Fruit fly (Drosophila melanogaster) whole organism, embryonic: Measurements from ENCODE around the gene Atu.
A peak's percentile ranks its signal among the peaks of the same experiment; 100 is the strongest.

Source experiments
- ATbp ChIP-seq: fragments of 200-800 bp; sonication (Bioruptor generic); optimal IDR thresholded peaks from 2 replicates; lab custom pipeline; 2017; ENCODE audit warnings: missing biosample characterization, mild to moderate bottlenecking, missing genetic modification characterization, missing genetic modification reagents
- Awh ChIP-seq: fragments of 200-800 bp; sonication (Bioruptor generic); IDR thresholded peaks from 2 replicates; pipeline ENCODE4, ENCODE4 v1.3.6; 2022; ENCODE audit warnings: missing biosample characterization, missing genetic modification characterization
- B-H2 ChIP-seq: fragments of 200-800 bp; sonication (Bioruptor generic); optimal IDR thresholded peaks from 2 replicates; lab custom pipeline; 2018; ENCODE audit warnings: missing biosample characterization, mild to moderate bottlenecking, missing genetic modification characterization
- CG10321 ChIP-seq: fragments of 200-800 bp; sonication (Bioruptor generic); IDR thresholded peaks from 2 replicates; pipeline ENCODE4 v1.3.6; 2022; ENCODE audit warnings: missing biosample characterization, missing genetic modification characterization
- CG13123 ChIP-seq: fragments of 200-800 bp; sonication (Bioruptor generic); optimal IDR thresholded peaks from 2 replicates; lab custom pipeline; 2016; ENCODE audit warnings: missing biosample characterization, missing genetic modification characterization
- CG13775 ChIP-seq: fragments of 200-800 bp; sonication (Bioruptor generic); optimal IDR thresholded peaks from 3 replicates; lab custom pipeline; 2017; ENCODE audit warnings: missing biosample characterization, mild to moderate bottlenecking, missing genetic modification characterization
- CG14860 ChIP-seq: fragments of 200-800 bp; sonication (Bioruptor generic); IDR thresholded peaks from 3 replicates; pipeline ENCODE4 v1.3.6; 2022; ENCODE audit warnings: missing biosample characterization, missing genetic modification characterization; ENCODE audit not compliant: partially characterized antibody
- CG14965 ChIP-seq: fragments of 200-800 bp; sonication (Bioruptor generic); optimal IDR thresholded peaks from 2 replicates; lab custom pipeline; 2016; ENCODE audit warnings: missing biosample characterization, missing genetic modification characterization, borderline replicate concordance
- CG1647 ChIP-seq: fragments of 200-800 bp; sonication (Bioruptor generic); optimal IDR thresholded peaks from 3 replicates; lab custom pipeline; 2016; ENCODE audit warnings: missing biosample characterization, missing genetic modification characterization
- CG18011 ChIP-seq: fragments of 200-800 bp; sonication (Bioruptor generic); optimal IDR thresholded peaks from 2 replicates; lab custom pipeline; 2017; ENCODE audit warnings: missing biosample characterization, missing genetic modification characterization, mild to moderate bottlenecking, moderate library complexity, missing genotype
- CG18764 ChIP-seq: fragments of 200-800 bp; sonication (Bioruptor generic); optimal IDR thresholded peaks from 3 replicates; lab custom pipeline; 2016; ENCODE audit warnings: missing biosample characterization, missing genetic modification characterization
- CG2199 ChIP-seq: fragments of 200-800 bp; sonication (Bioruptor generic); IDR thresholded peaks from 3 replicates; pipeline ENCODE4 v1.3.6; 2022; ENCODE audit warnings: missing biosample characterization, missing genetic modification characterization
- CG2712 ChIP-seq: fragments of 200-800 bp; optimal IDR thresholded peaks from 3 replicates; lab custom pipeline; 2019; ENCODE audit warnings: missing biosample characterization, mild to moderate bottlenecking, missing genetic modification characterization, moderate library complexity
- CG30431 ChIP-seq: fragments of 200-800 bp; sonication (Bioruptor generic); optimal IDR thresholded peaks from 2 replicates; lab custom pipeline; 2017; ENCODE audit warnings: missing biosample characterization, missing genetic modification characterization
- CG32767 ChIP-seq: fragments of 200-800 bp; sonication (Bioruptor generic); IDR thresholded peaks from 2 replicates; pipeline ENCODE4 v1.3.6; 2022; ENCODE audit warnings: missing biosample characterization, missing genetic modification characterization
- CG33557 ChIP-seq: fragments of 200-800 bp; sonication (Bioruptor generic); optimal IDR thresholded peaks from 2 replicates; lab custom pipeline; 2019; ENCODE audit warnings: missing biosample characterization, mild to moderate bottlenecking, missing genetic modification characterization, moderate library complexity
- CG6654 ChIP-seq: fragments of 200-800 bp; sonication (Bioruptor generic); optimal IDR thresholded peaks from 2 replicates; lab custom pipeline; 2017; ENCODE audit warnings: missing biosample characterization, mild to moderate bottlenecking, missing genetic modification characterization
- CG8359 ChIP-seq: fragments of 200-800 bp; sonication (Bioruptor generic); optimal IDR thresholded peaks from 2 replicates; lab custom pipeline; 2017; ENCODE audit warnings: missing biosample characterization, mild to moderate bottlenecking, missing genetic modification characterization, borderline replicate concordance
- CG9215 ChIP-seq: fragments of 200-800 bp; sonication (Bioruptor generic); IDR thresholded peaks from 2 replicates; pipeline ENCODE4 v1.3.6; 2022; ENCODE audit warnings: missing biosample characterization, missing genetic modification characterization
- CG9437 ChIP-seq: fragments of 200-800 bp; sonication (Bioruptor generic); optimal IDR thresholded peaks from 2 replicates; lab custom pipeline; 2018; ENCODE audit warnings: missing biosample characterization, mild to moderate bottlenecking, missing genetic modification characterization
- CG9817 ChIP-seq: fragments of 200-800 bp; sonication (Bioruptor generic); optimal IDR thresholded peaks from 2 replicates; lab custom pipeline; 2018; ENCODE audit warnings: missing biosample characterization, mild to moderate bottlenecking, missing genetic modification characterization, moderate library complexity
- CG9876 ChIP-seq: fragments of 200-800 bp; sonication (Bioruptor generic); optimal IDR thresholded peaks from 2 replicates; lab custom pipeline; 2016; ENCODE audit warnings: missing biosample characterization, missing genetic modification characterization
- CG9932 ChIP-seq: fragments of 200-800 bp; sonication (Bioruptor generic); IDR thresholded peaks from 2 replicates; pipeline ENCODE4 v1.3.6; 2022; ENCODE audit warnings: missing biosample characterization, missing genetic modification characterization
- CkIIα-i1 ChIP-seq: fragments of 200-800 bp; sonication (Bioruptor generic); IDR thresholded peaks from 2 replicates; pipeline ENCODE4 v1.3.6; 2022; ENCODE audit warnings: missing biosample characterization, missing genetic modification characterization
- D ChIP-seq, 2 experiments: fragments of 200-800 bp in 1 of 2; fragments of >200 bp in 1 of 2; sonication (Bioruptor generic) in 1 of 2; optimal IDR thresholded peaks; 2 replicates in 1 of 2; 3 replicates in 1 of 2; lab custom pipeline; 2017; ENCODE audit warnings: mild to moderate bottlenecking in 1 of 2, missing biosample characterization in 1 of 2, missing genetic modification characterization in 1 of 2, missing genetic modification reagents in 1 of 2
- E2f2 ChIP-seq: fragments of 200-800 bp; sonication (Bioruptor generic); IDR thresholded peaks from 2 replicates; pipeline ENCODE4 v1.3.6; 2022; ENCODE audit warnings: missing biosample characterization, missing genetic modification characterization
- Eip74EF ChIP-seq, 2 experiments: fragments of 200-800 bp in 1 of 2; fragments of >200 bp in 1 of 2; sonication (Bioruptor generic) in 1 of 2; optimal IDR thresholded peaks; 2 replicates each; lab custom pipeline; 2017 to 2019; ENCODE audit warnings: missing biosample characterization in 2 of 2, missing genetic modification characterization in 2 of 2, mild to moderate bottlenecking in 1 of 2, moderate library complexity in 1 of 2
- Oli ChIP-seq: fragments of 200-800 bp; sonication (Bioruptor generic); optimal IDR thresholded peaks from 2 replicates; lab custom pipeline; 2018; ENCODE audit warnings: missing biosample characterization, mild to moderate bottlenecking, missing genetic modification characterization, moderate library complexity
- Six4 ChIP-seq: fragments of 200-800 bp; sonication (Bioruptor generic); optimal IDR thresholded peaks from 2 replicates; lab custom pipeline; 2016; ENCODE audit warnings: missing biosample characterization, missing genetic modification characterization
- Sox100B ChIP-seq: fragments of 200-800 bp; sonication (Bioruptor generic); optimal IDR thresholded peaks from 3 replicates; lab custom pipeline; 2018; ENCODE audit warnings: missing biosample characterization, mild to moderate bottlenecking, missing genetic modification characterization
- ab ChIP-seq: fragments of 200-800 bp; sonication (Bioruptor generic); optimal IDR thresholded peaks from 2 replicates; lab custom pipeline; 2016; ENCODE audit warnings: missing biosample characterization, missing genetic modification characterization
- ato ChIP-seq: fragments of 200-800 bp; sonication (Bioruptor generic); IDR thresholded peaks from 2 replicates; pipeline ENCODE4 v1.3.6; 2022; ENCODE audit warnings: missing biosample characterization, missing genetic modification characterization; ENCODE audit not compliant: partially characterized antibody
- bigmax ChIP-seq: fragments of 200-800 bp; sonication (Bioruptor generic); optimal IDR thresholded peaks from 2 replicates; lab custom pipeline; 2018; ENCODE audit warnings: missing biosample characterization, mild to moderate bottlenecking, missing genetic modification characterization
- dimm ChIP-seq: fragments of 200-800 bp; sonication (Bioruptor generic); IDR thresholded peaks from 2 replicates; pipeline ENCODE4 v1.3.6; 2022; ENCODE audit warnings: missing biosample characterization, missing genetic modification characterization
- dysf ChIP-seq: fragments of 200-800 bp; sonication (Bioruptor generic); IDR thresholded peaks from 3 replicates; pipeline ENCODE4 v1.3.6; 2022; ENCODE audit warnings: missing biosample characterization, missing genetic modification characterization
- emc ChIP-seq: fragments of 200-800 bp; sonication (Bioruptor generic); optimal IDR thresholded peaks from 2 replicates; lab custom pipeline; 2016; ENCODE audit warnings: missing biosample characterization, missing genetic modification characterization
- gce ChIP-seq: fragments of 200-800 bp; sonication (Bioruptor generic); IDR thresholded peaks from 3 replicates; pipeline ENCODE4 v1.3.6; 2022; ENCODE audit warnings: missing biosample characterization, missing genetic modification characterization
- gcm ChIP-seq: fragments of 200-800 bp; sonication (Bioruptor generic); optimal IDR thresholded peaks from 2 replicates; lab custom pipeline; 2019; ENCODE audit warnings: missing biosample characterization, mild to moderate bottlenecking, missing genetic modification characterization, moderate library complexity
- jigr1 ChIP-seq: fragments of 200-800 bp; sonication (Bioruptor generic); IDR thresholded peaks from 3 replicates; pipeline ENCODE4 v1.3.6; 2022; ENCODE audit warnings: missing biosample characterization, missing genetic modification characterization
- lilli ChIP-seq: fragments of 200-800 bp; sonication (Bioruptor generic); optimal IDR thresholded peaks from 3 replicates; lab custom pipeline; 2016; ENCODE audit warnings: missing biosample characterization, missing genetic modification characterization
- luna ChIP-seq: fragments of 200-800 bp; sonication (Bioruptor generic); optimal IDR thresholded peaks from 2 replicates; lab custom pipeline; 2016; ENCODE audit warnings: missing biosample characterization, missing genetic modification characterization
- nerfin-1 ChIP-seq: fragments of 200-800 bp; sonication (Bioruptor generic); optimal IDR thresholded peaks from 3 replicates; lab custom pipeline; 2019; ENCODE audit warnings: missing biosample characterization, mild to moderate bottlenecking, missing genetic modification characterization, moderate library complexity
- nmo ChIP-seq: fragments of 200-800 bp; sonication (Bioruptor generic); optimal IDR thresholded peaks from 2 replicates; lab custom pipeline; 2018; ENCODE audit warnings: missing biosample characterization, mild to moderate bottlenecking, missing genetic modification characterization, moderate library complexity
- pho ChIP-seq: fragments of 200-800 bp; sonication (Bioruptor generic); optimal IDR thresholded peaks from 2 replicates; lab custom pipeline; 2016; ENCODE audit warnings: missing biosample characterization, missing genetic modification characterization
- shn ChIP-seq: fragments of 200-800 bp; sonication (Bioruptor generic); optimal IDR thresholded peaks from 3 replicates; lab custom pipeline; 2016; ENCODE audit warnings: missing biosample characterization, missing genetic modification characterization
- stc ChIP-seq: fragments of 200-800 bp; sonication (Bioruptor generic); IDR thresholded peaks from 2 replicates; pipeline ENCODE4 v1.3.6; 2022; ENCODE audit warnings: missing biosample characterization, missing genetic modification characterization
- toy ChIP-seq: fragments of 200-800 bp; sonication (Bioruptor generic); IDR thresholded peaks from 2 replicates; pipeline ENCODE4 v1.3.6; 2022; ENCODE audit warnings: missing biosample characterization, missing genetic modification characterization
- unc-4 ChIP-seq: fragments of 200-800 bp; sonication (Bioruptor generic); IDR thresholded peaks from 2 replicates; pipeline ENCODE4 v1.3.6; 2022; ENCODE audit warnings: missing biosample characterization, missing genetic modification characterization; ENCODE audit not compliant: partially characterized antibody
- vnd ChIP-seq: fragments of 200-800 bp; sonication (Bioruptor generic); IDR thresholded peaks from 3 replicates; pipeline ENCODE4 v1.3.6; 2022; ENCODE audit warnings: missing biosample characterization, missing genetic modification characterization; ENCODE audit not compliant: partially characterized antibody
- zen2 ChIP-seq: fragments of 200-800 bp; sonication (Bioruptor generic); IDR thresholded peaks from 3 replicates; pipeline ENCODE4 v1.3.6; 2022; ENCODE audit warnings: missing biosample characterization, missing genetic modification characterization; ENCODE audit not compliant: partially characterized antibody
- zfh1 ChIP-seq: fragments of 200-800 bp; sonication (Bioruptor generic); IDR thresholded peaks from 3 replicates; pipeline ENCODE4 v1.3.6; 2022; ENCODE audit warnings: missing biosample characterization, missing genetic modification characterization

Atu gene

dm6 chr3R:5613114-5613443 is at the start of gene Atu (continued):
- TF ChIP-seq ato (GFP tag; lab: Robert Waterston, UW) (peak; percentile 73; the same call in 1 of the 2 replicates), D (optimal IDR thresholded peaks at IDR 0.05; lab: Kevin White, UChicago) (no peak), D (GFP tag; optimal IDR thresholded peaks at IDR 0.05; lab: Kevin White, UChicago) (no peak), CG6654 (no peak), nmo (GFP tag; lab: Kevin White, UChicago) (peak; percentile 76), CG2712 (tag; lab: Kevin White, UChicago) (peak; percentile 49), CG14860 (peak; percentile 94), CG9876 (GFP tag; lab: Kevin White, UChicago) (no peak), emc (no peak), CG9817 (tag; lab: Kevin White, UChicago) (peak; percentile 25), CG9215 (GFP tag; lab: Robert Waterston, UW) (no peak), CG8359 (GFP tag; lab: Kevin White, UChicago) (no peak), CG32767 (GFP tag; lab: Robert Waterston, UW) (no peak), CG30431 (GFP tag; lab: Kevin White, UChicago) (no peak), gcm (GFP tag; lab: Kevin White, UChicago) (no peak), Eip74EF (GFP tag; optimal IDR thresholded peaks at IDR 0.05; lab: Kevin White, UChicago) (no peak), CG18764 (peak; percentile 29), Six4 (GFP tag; lab: Kevin White, UChicago) (no peak), jigr1 (GFP tag; lab: Robert Waterston, UW) (no peak), E2f2 (peak; percentile 31; the same call in 1 of the 2 replicates), Oli (no peak), shn (GFP tag; lab: Kevin White, UChicago) (peak; percentile 54), toy (GFP tag; lab: Robert Waterston, UW) (no peak), Awh (GFP tag; lab: Robert Waterston, UW) (no peak), bigmax (GFP tag; lab: Kevin White, UChicago) (no peak), Sox100B (GFP tag; lab: Kevin White, UChicago) (no peak), gce (GFP tag; lab: Robert Waterston, UW) (no peak), CG33557 (GFP tag; lab: Kevin White, UChicago) (no peak), nerfin-1 (tag; lab: Kevin White, UChicago) (peak; percentile 18), zfh1 (GFP tag; lab: Robert Waterston, UW) (no peak), CG14965 (GFP tag; lab: Kevin White, UChicago) (no peak), lilli (GFP tag; lab: Kevin White, UChicago) (peak; percentile 48), CG18011 (GFP tag; lab: Kevin White, UChicago) (no peak), vnd (peak; percentile 86), stc (GFP tag; lab: Robert Waterston, UW) (no peak), ATbp (no peak), zen2 (GFP tag; lab: Robert Waterston, UW) (peak; percentile 83), ab (GFP tag; lab: Kevin White, UChicago) (no peak), pho (GFP tag; lab: Kevin White, UChicago) (peak; percentile 38), CG9437 (GFP tag; lab: Kevin White, UChicago) (peak; percentile 24), CG13775 (GFP tag; lab: Kevin White, UChicago) (peak; percentile 35), unc-4 (GFP tag; lab: Robert Waterston, UW) (peak; percentile 94), CG10321 (no peak), CkIIα-i1 (no peak), dysf (GFP tag; lab: Robert Waterston, UW) (no peak), B-H2 (GFP tag; lab: Kevin White, UChicago) (peak; percentile 5), CG2199 (GFP tag; lab: Robert Waterston, UW) (no peak), dimm (no peak), CG1647 (peak; percentile 13), luna (GFP tag; lab: Kevin White, UChicago) (no peak), CG13123 (GFP tag; lab: Kevin White, UChicago) (no peak), CG9932 (GFP tag; lab: Robert Waterston, UW) (peak; percentile 69)
